Worm (Caenorhabditis elegans): ENCODE data around the gene npr-16.

- TF ChIP-seq hmg-1.2 (GFP tag; IDR thresholded peaks at IDR 0.05) (no peak), Y53G8AR.9 (GFP tag; conservative IDR thresholded peaks at IDR 0.05) (no peak), ztf-25 (GFP tag; IDR thresholded peaks at IDR 0.05) (no peak), F39B2.1 (GFP tag; IDR thresholded peaks at IDR 0.05) (no peak), ZK185.1 (tag; optimal IDR thresholded peaks at IDR 0.05; ENCODE audit: poor library complexity, severe bottlenecking) (no peak), rec-8 (tag; optimal IDR thresholded peaks at IDR 0.05) (no peak), sptf-2 (GFP tag; optimal IDR thresholded peaks at IDR 0.05) (no peak), nhr-27 (tag; optimal IDR thresholded peaks at IDR 0.05) (no peak), gei-17 (GFP tag; optimal IDR thresholded peaks at IDR 0.05) (no peak), efl-1 (GFP tag; optimal IDR thresholded peaks at IDR 0.05) (no peak), die-1 (tag; optimal IDR thresholded peaks at IDR 0.05) (no peak), aptf-2 (GFP tag; conservative IDR thresholded peaks at IDR 0.05) (no peak), him-1 (tag; optimal IDR thresholded peaks at IDR 0.05) (no peak), unc-62 (GFP tag; optimal IDR thresholded peaks at IDR 0.05) (no peak)
Measured at ce11 chrX:3526712-3527111, 8.1 kb downstream of the npr-16 start.

Data from whole organism, young adult.